Worm (Caenorhabditis elegans) whole organism, L4/young adult: ENCODE data around the gene F47B7.3.

Experiments used
- dao-5 ChIP-seq: sonication (generic microtip); optimal IDR thresholded peaks from 2 replicates; lab custom pipeline; 2016; ENCODE audit warnings: missing genotype, missing genetic modification characterization, moderate library complexity, missing compliant biosample characterization
- him-1 ChIP-seq: sonication (generic microtip); optimal IDR thresholded peaks from 2 replicates; lab custom pipeline; 2016; ENCODE audit warnings: missing genotype, missing genetic modification reagents, missing genetic modification characterization, missing compliant biosample characterization

ce11 chrX:3733732-3734131 lies 30.5 kb downstream of the F47B7.3 start, which contains the start of gene tag-18:
- no peak for TF ChIP-seq him-1 (tag; lab: Kevin White, UChicago)
- no peak for TF ChIP-seq dao-5 (tag; lab: Kevin White, UChicago)
